Worm (Caenorhabditis elegans) whole organism, mixed stage, embryonic: ENCODE measurements around the gene gly-5.
"Not testable (repeated sequence)": the region's sequence is repeated elsewhere in the genome, so short reads cannot be mapped to it uniquely, and the experiment has no call there.

Experiments used
- M03D4.4 ChIP-seq: sonication (generic microtip); optimal IDR thresholded peaks from 2 replicates; lab custom pipeline; 2017; ENCODE audit warnings: mild to moderate bottlenecking, missing genetic modification characterization, missing compliant biosample characterization
- bed-3 ChIP-seq: fragments of 200-800 bp; sonication (Bioruptor generic); optimal IDR thresholded peaks from 3 replicates; lab custom pipeline; 2018; ENCODE audit warnings: mild to moderate bottlenecking, missing genetic modification characterization, moderate library complexity, missing compliant biosample characterization
- blmp-1 ChIP-seq: fragments of 150-350 bp; optimal IDR thresholded peaks from 2 replicates; lab custom pipeline; 2014; ENCODE audit warnings: missing biosample characterization, missing genetic modification characterization
- ceh-39 ChIP-seq: fragments of 150-350 bp; optimal IDR thresholded peaks from 2 replicates; lab custom pipeline; 2014; ENCODE audit warnings: missing biosample characterization, missing genetic modification characterization
- ceh-43 ChIP-seq: fragments of 200-800 bp; sonication (Bioruptor generic); optimal IDR thresholded peaks from 2 replicates; lab custom pipeline; 2018; ENCODE audit warnings: mild to moderate bottlenecking, missing genetic modification characterization, moderate library complexity, missing compliant biosample characterization
- ceh-83 ChIP-seq: fragments of 200-800 bp; sonication (Bioruptor generic); optimal IDR thresholded peaks from 2 replicates; lab custom pipeline; 2018; ENCODE audit warnings: mild to moderate bottlenecking, missing genetic modification characterization, missing compliant biosample characterization
- ces-1 ChIP-seq: fragments of 150-350 bp; optimal IDR thresholded peaks from 2 replicates; lab custom pipeline; 2014; ENCODE audit warnings: missing biosample characterization, missing genetic modification reagents, missing genetic modification characterization
- cnd-1 ChIP-seq: fragments of 200-800 bp; sonication (Bioruptor generic); optimal IDR thresholded peaks from 2 replicates; lab custom pipeline; 2018; ENCODE audit warnings: mild to moderate bottlenecking, missing genetic modification characterization, missing compliant biosample characterization
- drap-1 ChIP-seq: fragments of 200-800 bp; sonication (Bioruptor generic); optimal IDR thresholded peaks from 3 replicates; lab custom pipeline; 2018; ENCODE audit warnings: mild to moderate bottlenecking, missing genetic modification characterization, missing compliant biosample characterization
- elt-3 ChIP-seq: fragments of 150-350 bp; optimal IDR thresholded peaks from 2 replicates; lab custom pipeline; 2014; ENCODE audit warnings: missing biosample characterization, missing genetic modification characterization
- flh-1 ChIP-seq: fragments of 200-800 bp; sonication (Bioruptor generic); optimal IDR thresholded peaks from 2 replicates; lab custom pipeline; 2018; ENCODE audit warnings: mild to moderate bottlenecking, missing genetic modification characterization, moderate library complexity, missing compliant biosample characterization
- ham-2 ChIP-seq: fragments of 200-800 bp; sonication (Bioruptor generic); optimal IDR thresholded peaks from 2 replicates; lab custom pipeline; 2018; ENCODE audit warnings: mild to moderate bottlenecking, missing genetic modification characterization, missing compliant biosample characterization
- hlh-1 ChIP-seq: fragments of 150-350 bp; optimal IDR thresholded peaks from 2 replicates; lab custom pipeline; 2014; ENCODE audit warnings: missing biosample characterization, missing genetic modification reagents, missing genetic modification characterization
- lin-32 ChIP-seq: fragments of 200-800 bp; sonication (Bioruptor generic); optimal IDR thresholded peaks from 2 replicates; lab custom pipeline; 2018; ENCODE audit warnings: mild to moderate bottlenecking, missing genetic modification characterization, missing compliant biosample characterization
- lsy-2 ChIP-seq: fragments of 150-350 bp; optimal IDR thresholded peaks from 2 replicates; lab custom pipeline; 2014; ENCODE audit warnings: missing biosample characterization, missing genetic modification characterization
- mep-1 ChIP-seq: fragments of 150-350 bp; optimal IDR thresholded peaks from 2 replicates; lab custom pipeline; 2017; ENCODE audit warnings: missing biosample characterization, missing genetic modification reagents, missing genetic modification characterization, inconsistent platforms
- mls-2 ChIP-seq: sonication (generic microtip); optimal IDR thresholded peaks from 2 replicates; lab custom pipeline; 2016; ENCODE audit warnings: mild to moderate bottlenecking, missing genetic modification characterization, moderate library complexity, missing compliant biosample characterization
- nhr-12 ChIP-seq: fragments of 150-350 bp; optimal IDR thresholded peaks from 2 replicates; lab custom pipeline; 2014; ENCODE audit warnings: missing biosample characterization, missing genetic modification characterization
- nhr-2 ChIP-seq: fragments of 150-350 bp; optimal IDR thresholded peaks from 2 replicates; lab custom pipeline; 2014; ENCODE audit warnings: missing biosample characterization, missing genetic modification characterization
- nhr-237 ChIP-seq: fragments of 150-350 bp; optimal IDR thresholded peaks from 2 replicates; lab custom pipeline; 2014; ENCODE audit warnings: missing biosample characterization, missing genetic modification characterization
- nhr-28 ChIP-seq: fragments of 150-350 bp; optimal IDR thresholded peaks from 2 replicates; lab custom pipeline; 2014; ENCODE audit warnings: missing biosample characterization, missing genetic modification characterization
- pha-4 ChIP-seq: fragments of 150-350 bp; optimal IDR thresholded peaks from 2 replicates; lab custom pipeline; 2018; ENCODE audit warnings: missing biosample characterization, missing genetic modification reagents, missing genetic modification characterization
- sem-2 ChIP-seq: fragments of 200-800 bp; sonication (Bioruptor generic); optimal IDR thresholded peaks from 2 replicates; lab custom pipeline; 2018; ENCODE audit warnings: mild to moderate bottlenecking, missing genetic modification characterization, missing compliant biosample characterization
- snpc-4 ChIP-seq: fragments of 150-350 bp; optimal IDR thresholded peaks from 2 replicates; lab custom pipeline; 2014; ENCODE audit warnings: missing biosample characterization, missing genetic modification characterization
- sptf-1 ChIP-seq: sonication (generic microtip); optimal IDR thresholded peaks from 2 replicates; lab custom pipeline; 2017; ENCODE audit warnings: mild to moderate bottlenecking, missing genetic modification characterization, moderate library complexity, missing compliant biosample characterization
- tbx-8 ChIP-seq: fragments of 200-800 bp; sonication (Bioruptor generic); optimal IDR thresholded peaks from 2 replicates; lab custom pipeline; 2018; ENCODE audit warnings: mild to moderate bottlenecking, missing genetic modification characterization, moderate library complexity, missing compliant biosample characterization
- unc-120 ChIP-seq: sonication (generic microtip); optimal IDR thresholded peaks from 2 replicates; lab custom pipeline; 2017; ENCODE audit warnings: missing genetic modification characterization, missing compliant biosample characterization; ENCODE audit not compliant: poor library complexity, severe bottlenecking
- unc-39 ChIP-seq: fragments of 150-350 bp; optimal IDR thresholded peaks from 2 replicates; lab custom pipeline; 2014; ENCODE audit warnings: missing biosample characterization, missing genetic modification characterization
- unc-62 ChIP-seq: fragments of 150-350 bp; optimal IDR thresholded peaks from 2 replicates; lab custom pipeline; 2014; ENCODE audit warnings: missing biosample characterization, missing genetic modification reagents, missing genetic modification characterization
- zip-8 ChIP-seq: fragments of 150-350 bp; optimal IDR thresholded peaks from 2 replicates; lab custom pipeline; 2014; ENCODE audit warnings: missing biosample characterization, missing genetic modification characterization
- ztf-11 ChIP-seq: fragments of 150-350 bp; optimal IDR thresholded peaks from 2 replicates; lab custom pipeline; 2014; ENCODE audit warnings: missing biosample characterization, missing genetic modification characterization

Gene gly-5

DNA sequence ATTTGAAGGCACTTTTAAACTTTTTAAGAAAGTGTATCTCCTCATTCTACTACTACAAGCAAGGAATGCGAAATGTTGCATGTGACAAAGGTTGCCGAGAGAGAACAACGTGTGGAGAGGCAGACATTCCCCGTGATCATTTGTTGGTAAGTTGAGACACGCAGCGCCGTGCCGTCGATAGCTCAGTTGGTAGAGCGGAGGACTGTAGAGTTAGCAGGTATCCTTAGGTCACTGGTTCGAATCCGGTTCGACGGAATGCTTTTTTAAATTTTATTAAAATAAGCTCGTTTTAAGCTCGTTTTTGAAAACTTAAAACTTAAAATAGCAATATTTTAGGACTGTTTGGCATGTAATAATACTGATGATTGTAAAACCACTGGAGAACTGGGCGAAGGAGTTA is 37.2 kb downstream of the gly-5 start:
- no peak for TF ChIP-seq mls-2 (tag; lab: Kevin White, UChicago)
- no peak for TF ChIP-seq nhr-2 (tag; lab: Kevin White, UChicago)
- TF ChIP-seq lsy-2 (tag; lab: Kevin White, UChicago), result no peak
- TF ChIP-seq M03D4.4 (tag; lab: Kevin White, UChicago), result peak; percentile 15
- no peak for TF ChIP-seq ceh-83 (GFP tag; lab: Kevin White, UChicago)
- peak; percentile 3 for TF ChIP-seq unc-120
- no peak for TF ChIP-seq sem-2
- no peak for TF ChIP-seq nhr-28 (tag; lab: Kevin White, UChicago)
- peak; percentile 3 for TF ChIP-seq ham-2 (GFP tag; lab: Kevin White, UChicago)

DNA sequence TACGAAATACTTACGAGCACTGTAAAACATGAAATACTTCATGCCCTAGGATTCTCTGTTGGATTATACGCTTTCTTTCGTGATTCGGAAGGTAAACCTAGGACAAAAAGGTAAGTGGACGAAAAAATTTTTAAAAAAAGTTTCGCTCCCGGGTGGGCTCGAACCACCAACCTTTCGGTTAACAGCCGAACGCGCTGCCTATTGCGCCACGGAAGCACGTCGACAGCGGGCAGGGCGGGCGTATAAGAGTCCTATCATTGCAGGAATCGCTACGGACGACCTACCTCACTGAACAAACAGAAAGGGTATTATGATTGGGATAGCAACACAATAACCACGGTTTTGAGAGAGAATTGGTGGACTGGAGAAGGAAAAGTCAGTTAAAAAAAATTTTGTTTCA is 37.8 kb downstream of the gly-5 start:
- TF ChIP-seq ceh-39 (tag; lab: Kevin White, UChicago) (no peak), elt-3 (tag; lab: Kevin White, UChicago) (no peak), ham-2 (GFP tag; lab: Kevin White, UChicago) (peak; percentile 40), ces-1 (GFP tag; lab: Kevin White, UChicago) (no peak), ztf-11 (no peak), sptf-1 (tag; lab: Kevin White, UChicago) (peak; percentile 79), tbx-8 (peak; percentile 23), cnd-1 (tag; lab: Kevin White, UChicago) (peak; percentile 82), zip-8 (tag; lab: Kevin White, UChicago) (no peak), blmp-1 (tag; lab: Kevin White, UChicago) (no peak), mep-1 (tag; lab: Kevin White, UChicago) (no peak), unc-62 (GFP tag; lab: Kevin White, UChicago) (no peak), nhr-2 (tag; lab: Kevin White, UChicago) (no peak), sem-2 (peak; percentile 57), hlh-1 (tag; lab: Kevin White, UChicago) (no peak), unc-39 (tag; lab: Kevin White, UChicago) (no peak), drap-1 (GFP tag; lab: Kevin White, UChicago) (peak; percentile 60), M03D4.4 (tag; lab: Kevin White, UChicago) (peak; percentile 83), bed-3 (GFP tag; lab: Kevin White, UChicago) (peak; percentile 11), flh-1 (GFP tag; lab: Kevin White, UChicago) (no peak), lin-32 (peak; percentile 51), unc-120 (peak; percentile 40), mls-2 (tag; lab: Kevin White, UChicago) (peak; percentile 35)

DNA sequence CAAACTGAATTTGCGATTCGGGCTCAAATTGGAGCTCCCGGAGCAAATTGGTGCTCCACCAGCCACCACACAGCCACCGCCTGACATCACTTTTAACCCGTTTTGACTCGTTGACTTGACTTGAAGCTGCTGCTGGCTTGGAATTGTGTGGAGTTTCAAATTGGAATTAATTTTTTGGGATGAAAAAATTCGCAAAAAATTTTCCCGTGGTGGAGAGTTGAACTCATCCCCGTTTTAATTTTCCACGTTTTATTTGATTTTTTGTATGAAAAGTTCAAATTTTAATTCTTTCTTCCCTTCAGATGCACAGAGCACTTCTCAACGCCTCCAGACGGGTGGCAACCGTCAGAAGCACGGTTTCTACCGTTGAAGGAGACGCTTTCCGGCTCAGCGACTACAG is 58.1 kb downstream of the gly-5 start, which contains the start of gene Y43F4A.4:
Gene Y43F4A.4 (plus strand): TSS at position 301 of the 400 bp plus-strand sequence.
- not testable (repeated sequence) for TF ChIP-seq unc-120; cnd-1 (tag; lab: Kevin White, UChicago); nhr-237 (tag; lab: Kevin White, UChicago)

DNA sequence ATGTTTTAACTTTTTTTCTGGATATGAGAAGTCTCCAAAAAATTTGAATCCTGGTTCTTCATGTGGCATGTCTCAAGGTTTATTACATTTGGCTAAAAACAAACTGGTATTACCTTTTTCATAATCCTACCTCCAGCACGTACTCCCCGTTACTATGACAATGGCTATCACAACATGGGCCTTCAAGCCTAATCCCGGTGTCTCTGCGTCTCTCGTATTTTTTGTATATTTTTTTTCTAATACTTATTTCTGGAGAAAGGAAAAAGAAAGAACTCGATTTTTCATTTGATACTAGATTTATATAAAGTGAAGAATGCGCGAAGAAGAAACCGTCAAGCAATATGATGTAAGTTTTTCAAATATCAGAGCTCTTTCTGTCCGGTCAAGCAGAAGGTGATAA is 59.1 kb downstream of the gly-5 start, which contains the start of gene anoh-1:
Gene anoh-1 (plus strand): TSS at position 301 of the 400 bp plus-strand sequence.
- TF ChIP-seq ceh-43 (GFP tag; lab: Kevin White, UChicago) (no peak), tbx-8 (no peak), nhr-237 (tag; lab: Kevin White, UChicago) (no peak), snpc-4 (tag; lab: Kevin White, UChicago) (no peak), pha-4 (tag; lab: Kevin White, UChicago) (no peak), lsy-2 (tag; lab: Kevin White, UChicago) (no peak), ces-1 (GFP tag; lab: Kevin White, UChicago) (no peak), sptf-1 (tag; lab: Kevin White, UChicago) (no peak), elt-3 (tag; lab: Kevin White, UChicago) (no peak), ceh-83 (GFP tag; lab: Kevin White, UChicago) (no peak), unc-39 (tag; lab: Kevin White, UChicago) (no peak), unc-62 (GFP tag; lab: Kevin White, UChicago) (no peak), nhr-12 (tag; lab: Kevin White, UChicago) (no peak), mls-2 (tag; lab: Kevin White, UChicago) (no peak), zip-8 (tag; lab: Kevin White, UChicago) (no peak), ceh-39 (tag; lab: Kevin White, UChicago) (no peak)
